Fruit fly (Drosophila melanogaster) whole organism, embryonic: ENCODE data around the gene hiro.
A peak's percentile ranks its signal among the peaks of the same experiment; 100 is the strongest.

ENCODE experiments used
- Bteb2 ChIP-seq: fragments of 200-800 bp; sonication (Bioruptor generic); optimal IDR thresholded peaks from 2 replicates; lab custom pipeline; 2016; ENCODE audit warnings: missing biosample characterization, missing genetic modification characterization
- CG10147 ChIP-seq: fragments of 200-800 bp; sonication (Bioruptor generic); optimal IDR thresholded peaks from 2 replicates; lab custom pipeline; 2019; ENCODE audit warnings: missing biosample characterization, mild to moderate bottlenecking, missing genetic modification characterization, moderate library complexity
- CG10209 ChIP-seq: fragments of 200-800 bp; sonication (Bioruptor generic); optimal IDR thresholded peaks from 3 replicates; lab custom pipeline; 2017; ENCODE audit warnings: missing biosample characterization, mild to moderate bottlenecking, missing genetic modification characterization, missing genetic modification reagents
- CG10267 ChIP-seq: fragments of 200-800 bp; sonication (Bioruptor generic); optimal IDR thresholded peaks from 2 replicates; lab custom pipeline; 2018; ENCODE audit warnings: missing biosample characterization, mild to moderate bottlenecking, missing genetic modification characterization, moderate library complexity
- CG10543 ChIP-seq: fragments of 200-800 bp; sonication (Bioruptor generic); optimal IDR thresholded peaks from 3 replicates; lab custom pipeline; 2017; ENCODE audit warnings: missing biosample characterization, mild to moderate bottlenecking, missing genetic modification characterization, moderate library complexity
- CG11247 ChIP-seq: fragments of 200-800 bp; sonication (Bioruptor generic); IDR thresholded peaks from 2 replicates; pipeline ENCODE4 v1.3.6; 2022; ENCODE audit warnings: missing biosample characterization, missing genetic modification characterization
- CG12299 ChIP-seq: fragments of 200-800 bp; sonication (Bioruptor generic); optimal IDR thresholded peaks from 2 replicates; lab custom pipeline; 2018; ENCODE audit warnings: missing biosample characterization, mild to moderate bottlenecking, missing genetic modification characterization
- CG14050 ChIP-seq: fragments of 200-800 bp; sonication (Bioruptor generic); IDR thresholded peaks from 3 replicates; pipeline ENCODE4 v1.3.6; 2022; ENCODE audit warnings: missing biosample characterization, missing genetic modification characterization
- CG16779 ChIP-seq: fragments of 200-800 bp; sonication (Bioruptor generic); IDR thresholded peaks from 2 replicates; pipeline ENCODE4 v1.3.6; 2022; ENCODE audit warnings: missing biosample characterization, missing genetic modification characterization
- CG16813 ChIP-seq: fragments of 200-800 bp; sonication (Bioruptor generic); IDR thresholded peaks from 3 replicates; pipeline ENCODE4 v1.3.6; 2022; ENCODE audit warnings: missing biosample characterization, missing genetic modification characterization; ENCODE audit not compliant: partially characterized antibody
- CG18011 ChIP-seq: fragments of 200-800 bp; sonication (Bioruptor generic); optimal IDR thresholded peaks from 2 replicates; lab custom pipeline; 2017; ENCODE audit warnings: missing biosample characterization, missing genetic modification characterization, mild to moderate bottlenecking, moderate library complexity, missing genotype
- CG18619 ChIP-seq: fragments of 200-800 bp; sonication (Bioruptor generic); optimal IDR thresholded peaks from 3 replicates; lab custom pipeline; 2017; ENCODE audit warnings: missing biosample characterization, mild to moderate bottlenecking, missing genetic modification characterization
- CG2116 ChIP-seq: fragments of 200-800 bp; sonication (Bioruptor generic); optimal IDR thresholded peaks from 3 replicates; lab custom pipeline; 2018; ENCODE audit warnings: missing biosample characterization, mild to moderate bottlenecking, missing genetic modification characterization
- CG2202 ChIP-seq: fragments of 200-800 bp; sonication (Bioruptor generic); optimal IDR thresholded peaks from 2 replicates; lab custom pipeline; 2018; ENCODE audit warnings: missing biosample characterization, mild to moderate bottlenecking, missing genetic modification characterization
- CG2875 ChIP-seq: fragments of 200-800 bp; sonication (Bioruptor generic); optimal IDR thresholded peaks from 2 replicates; lab custom pipeline; 2017; ENCODE audit warnings: missing biosample characterization, mild to moderate bottlenecking, missing genetic modification characterization, missing genetic modification reagents
- CG33557 ChIP-seq: fragments of 200-800 bp; sonication (Bioruptor generic); optimal IDR thresholded peaks from 2 replicates; lab custom pipeline; 2019; ENCODE audit warnings: missing biosample characterization, mild to moderate bottlenecking, missing genetic modification characterization, moderate library complexity
- CG3847 ChIP-seq: fragments of 200-800 bp; sonication (Bioruptor generic); IDR thresholded peaks from 2 replicates; pipeline ENCODE4 v1.3.6; 2022; ENCODE audit warnings: missing biosample characterization, missing genetic modification characterization
- CG7271 ChIP-seq: fragments of 200-800 bp; sonication (Bioruptor generic); optimal IDR thresholded peaks from 2 replicates; lab custom pipeline; 2018; ENCODE audit warnings: missing biosample characterization, mild to moderate bottlenecking, missing genetic modification characterization, moderate library complexity
- CG9817 ChIP-seq: fragments of 200-800 bp; sonication (Bioruptor generic); optimal IDR thresholded peaks from 2 replicates; lab custom pipeline; 2018; ENCODE audit warnings: missing biosample characterization, mild to moderate bottlenecking, missing genetic modification characterization, moderate library complexity
- Dll ChIP-seq: fragments of 200-800 bp; sonication (Bioruptor generic); IDR thresholded peaks from 4 replicates; pipeline ENCODE4 v1.3.6; 2022; ENCODE audit warnings: missing biosample characterization, missing genetic modification characterization; ENCODE audit not compliant: partially characterized antibody
- E2f1 ChIP-seq: fragments of 200-800 bp; sonication (Bioruptor generic); IDR thresholded peaks from 2 replicates; pipeline ENCODE4 v1.3.6; 2022; ENCODE audit warnings: missing biosample characterization, missing genetic modification characterization
- ERR ChIP-seq: fragments of 200-800 bp; sonication (Bioruptor generic); optimal IDR thresholded peaks from 2 replicates; lab custom pipeline; 2016; ENCODE audit warnings: missing biosample characterization, missing genetic modification characterization
- Gug ChIP-seq: fragments of 200-800 bp; sonication (Bioruptor generic); IDR thresholded peaks from 4 replicates; pipeline ENCODE4 v1.3.6; 2022; ENCODE audit warnings: missing biosample characterization, missing genetic modification characterization
- H2.0 ChIP-seq: fragments of 200-800 bp; sonication (Bioruptor generic); IDR thresholded peaks from 2 replicates; pipeline ENCODE4 v1.3.6; 2022; ENCODE audit warnings: missing biosample characterization, missing genetic modification characterization
- HLH3B ChIP-seq: fragments of 200-800 bp; sonication (Bioruptor generic); IDR thresholded peaks from 2 replicates; pipeline ENCODE4 v1.3.6; 2022; ENCODE audit warnings: missing biosample characterization, missing genetic modification characterization
- Hmr ChIP-seq: fragments of 200-800 bp; sonication (Bioruptor generic); optimal IDR thresholded peaks from 3 replicates; lab custom pipeline; 2017; ENCODE audit warnings: mild to moderate bottlenecking, missing biosample characterization, missing genetic modification reagents, missing genetic modification characterization
- Hr39 ChIP-seq: fragments of >200 bp; optimal IDR thresholded peaks from 2 replicates; lab custom pipeline; 2017
- MESR4 ChIP-seq: fragments of 200-800 bp; sonication (Bioruptor generic); optimal IDR thresholded peaks from 2 replicates; lab custom pipeline; 2018; ENCODE audit warnings: missing biosample characterization, mild to moderate bottlenecking, missing genetic modification characterization, moderate library complexity
- Sry-β ChIP-seq: fragments of 200-800 bp; sonication (Bioruptor generic); optimal IDR thresholded peaks from 2 replicates; lab custom pipeline; 2018; ENCODE audit warnings: missing biosample characterization, mild to moderate bottlenecking, missing genetic modification characterization, moderate library complexity
- Tbp ChIP-seq: fragments of >200 bp; optimal IDR thresholded peaks from 2 replicates; lab custom pipeline; 2018; ENCODE audit warnings: missing biosample characterization, missing genetic modification characterization
- Vsx1 ChIP-seq: fragments of 200-800 bp; sonication (Bioruptor generic); optimal IDR thresholded peaks from 2 replicates; lab custom pipeline; 2017; ENCODE audit warnings: missing biosample characterization, mild to moderate bottlenecking, missing genetic modification characterization, missing genetic modification reagents
- YL-1 ChIP-seq: fragments of 200-800 bp; sonication (Bioruptor generic); optimal IDR thresholded peaks from 3 replicates; lab custom pipeline; 2017; ENCODE audit warnings: missing biosample characterization, mild to moderate bottlenecking, missing genetic modification characterization
- crc ChIP-seq: fragments of 200-800 bp; sonication (Bioruptor generic); optimal IDR thresholded peaks from 2 replicates; lab custom pipeline; 2016; ENCODE audit warnings: missing biosample characterization, missing genetic modification characterization
- dan ChIP-seq: fragments of 200-800 bp; sonication (Bioruptor generic); IDR thresholded peaks from 2 replicates; pipeline ENCODE4 v1.3.6; 2022; ENCODE audit warnings: missing biosample characterization, missing genetic modification characterization
- dimm ChIP-seq: fragments of 200-800 bp; sonication (Bioruptor generic); IDR thresholded peaks from 2 replicates; pipeline ENCODE4 v1.3.6; 2022; ENCODE audit warnings: missing biosample characterization, missing genetic modification characterization
- hb ChIP-seq: fragments of 200-800 bp; sonication (Bioruptor generic); IDR thresholded peaks from 3 replicates; pipeline ENCODE4 v1.3.6; 2022; ENCODE audit warnings: missing biosample characterization, missing genetic modification characterization; ENCODE audit not compliant: partially characterized antibody
- her ChIP-seq: fragments of 200-800 bp; sonication (Bioruptor generic); optimal IDR thresholded peaks from 2 replicates; lab custom pipeline; 2016; ENCODE audit warnings: missing biosample characterization, missing genetic modification characterization
- kah ChIP-seq: fragments of 200-800 bp; sonication (Bioruptor generic); optimal IDR thresholded peaks from 2 replicates; lab custom pipeline; 2018; ENCODE audit warnings: missing biosample characterization, mild to moderate bottlenecking, missing genetic modification characterization
- peb ChIP-seq: fragments of 200-800 bp; sonication (Bioruptor generic); IDR thresholded peaks from 2 replicates; pipeline ENCODE4 v1.3.6; 2022; ENCODE audit warnings: missing biosample characterization, missing genetic modification characterization
- pfk ChIP-seq: fragments of 200-800 bp; sonication (Bioruptor generic); optimal IDR thresholded peaks from 2 replicates; lab custom pipeline; 2018; ENCODE audit warnings: missing biosample characterization, mild to moderate bottlenecking, missing genetic modification characterization, moderate library complexity
- pum ChIP-seq: fragments of 200-800 bp; sonication (Bioruptor generic); optimal IDR thresholded peaks from 2 replicates; lab custom pipeline; 2016; ENCODE audit warnings: missing biosample characterization, missing genetic modification characterization
- shn ChIP-seq: fragments of 200-800 bp; sonication (Bioruptor generic); optimal IDR thresholded peaks from 3 replicates; lab custom pipeline; 2016; ENCODE audit warnings: missing biosample characterization, missing genetic modification characterization
- sob ChIP-seq: fragments of 200-800 bp; sonication (Bioruptor generic); IDR thresholded peaks from 2 replicates; pipeline ENCODE4 v1.3.6; 2022; ENCODE audit warnings: missing biosample characterization, missing genetic modification characterization
- tll ChIP-seq, 2 experiments: fragments of 200-800 bp in 1 of 2; fragments of >200 bp in 1 of 2; sonication (Bioruptor generic) in 1 of 2; optimal IDR thresholded peaks; 2 replicates each; lab custom pipeline; 2017 to 2019; ENCODE audit warnings: missing biosample characterization in 2 of 2, missing genetic modification characterization in 2 of 2, mild to moderate bottlenecking in 1 of 2, moderate library complexity in 1 of 2
- toy ChIP-seq: fragments of 200-800 bp; sonication (Bioruptor generic); IDR thresholded peaks from 2 replicates; pipeline ENCODE4 v1.3.6; 2022; ENCODE audit warnings: missing biosample characterization, missing genetic modification characterization
- tup ChIP-seq: fragments of 200-800 bp; sonication (Bioruptor generic); optimal IDR thresholded peaks from 2 replicates; lab custom pipeline; 2016; ENCODE audit warnings: missing biosample characterization, mild to moderate bottlenecking, missing genetic modification characterization, moderate library complexity
- unc-4 ChIP-seq: fragments of 200-800 bp; sonication (Bioruptor generic); IDR thresholded peaks from 2 replicates; pipeline ENCODE4 v1.3.6; 2022; ENCODE audit warnings: missing biosample characterization, missing genetic modification characterization; ENCODE audit not compliant: partially characterized antibody
- unpg ChIP-seq: fragments of 200-800 bp; sonication (Bioruptor generic); optimal IDR thresholded peaks from 3 replicates; lab custom pipeline; 2018; ENCODE audit warnings: missing biosample characterization, mild to moderate bottlenecking, missing genetic modification characterization, moderate library complexity
- vnd ChIP-seq: fragments of 200-800 bp; sonication (Bioruptor generic); IDR thresholded peaks from 3 replicates; pipeline ENCODE4 v1.3.6; 2022; ENCODE audit warnings: missing biosample characterization, missing genetic modification characterization; ENCODE audit not compliant: partially characterized antibody

hiro gene

dm6 chr3L:700160-700917 is 12.6 kb upstream of the hiro start (continued):
- no peak for TF ChIP-seq E2f1 (GFP tag; lab: Robert Waterston, UW)
- no peak for TF ChIP-seq CG7271 (tag; lab: Kevin White, UChicago)
- TF ChIP-seq Gug, result no peak
- TF ChIP-seq dan (GFP tag; lab: Robert Waterston, UW), result no peak
- no peak for TF ChIP-seq tup (GFP tag; lab: Kevin White, UChicago)
- TF ChIP-seq vnd, result no peak
- peak; percentile 46; the same call in 1 of the 2 replicates for TF ChIP-seq sob (GFP tag; lab: Robert Waterston, UW)
- no peak; the same call in 1 of the 2 replicates for TF ChIP-seq CG11247 (GFP tag; lab: Robert Waterston, UW)
- TF ChIP-seq Dll (GFP tag; lab: Robert Waterston, UW), result no peak
- no peak for TF ChIP-seq shn (GFP tag; lab: Kevin White, UChicago)
- TF ChIP-seq toy, result no peak
- TF ChIP-seq CG10209 (GFP tag; lab: Kevin White, UChicago), result no peak
- no peak for TF ChIP-seq CG16779 (GFP tag; lab: Robert Waterston, UW)
- peak; percentile 4 for TF ChIP-seq CG18619 (GFP tag; lab: Kevin White, UChicago)
- TF ChIP-seq CG9817, result peak; percentile 36
- TF ChIP-seq unpg (GFP tag; lab: Kevin White, UChicago), result peak; percentile 86
- TF ChIP-seq CG12299 (tag; lab: Kevin White, UChicago), result peak; percentile 72
- peak; percentile 35 for TF ChIP-seq CG2202 (tag; lab: Kevin White, UChicago)
- TF ChIP-seq ERR (GFP tag; lab: Kevin White, UChicago), result peak; percentile 17
- TF ChIP-seq CG2875 (GFP tag; lab: Kevin White, UChicago), result peak; percentile 42
- peak; percentile 44; the same call in 1 of the 3 replicates for TF ChIP-seq CG14050
- no peak for TF ChIP-seq Tbp (GFP tag; lab: Kevin White, UChicago)
- peak; percentile 46 for TF ChIP-seq kah (GFP tag; lab: Kevin White, UChicago)
- peak; percentile 14 for TF ChIP-seq CG2116 (GFP tag; lab: Kevin White, UChicago)
- no peak for TF ChIP-seq hb (GFP tag; lab: Robert Waterston, UW)
- no peak for TF ChIP-seq CG10543 (GFP tag; lab: Kevin White, UChicago)
- TF ChIP-seq dimm (GFP tag; lab: Robert Waterston, UW), result no peak
- TF ChIP-seq CG16813 (GFP tag; lab: Robert Waterston, UW), result no peak
- TF ChIP-seq Sry-β (GFP tag; lab: Kevin White, UChicago), result no peak
- peak; percentile 75 for TF ChIP-seq CG18011
- no peak for TF ChIP-seq pum (GFP tag; lab: Kevin White, UChicago)
- TF ChIP-seq CG10267 (tag; lab: Kevin White, UChicago), result peak; percentile 44
- peak; percentile 33 for TF ChIP-seq crc
- TF ChIP-seq MESR4, result no peak
- peak; percentile 14; the same call in 1 of the 2 replicates for TF ChIP-seq H2.0 (GFP tag; lab: Robert Waterston, UW)
- no peak for TF ChIP-seq unc-4 (GFP tag; lab: Robert Waterston, UW)
- TF ChIP-seq YL-1, result peak; percentile 19
- peak; percentile 55 for TF ChIP-seq Vsx1 (GFP tag; lab: Kevin White, UChicago)
- TF ChIP-seq Hmr (GFP tag; lab: Kevin White, UChicago), result peak; percentile 70
- TF ChIP-seq Bteb2 (GFP tag; lab: Kevin White, UChicago), result peak; percentile 1
- TF ChIP-seq her (GFP tag; lab: Kevin White, UChicago), result peak; percentile 57
- TF ChIP-seq HLH3B (GFP tag; lab: Robert Waterston, UW), result peak; percentile 56; the same call in 1 of the 2 replicates
- peak; percentile 83 for TF ChIP-seq CG10147 (GFP tag; lab: Kevin White, UChicago)
- TF ChIP-seq peb (GFP tag; lab: Robert Waterston, UW), result no peak
- TF ChIP-seq tll (GFP tag; optimal IDR thresholded peaks at IDR 0.05; lab: Kevin White, UChicago), result no peak
- no peak for TF ChIP-seq Hr39 (lab: Kevin White, UChicago)
- TF ChIP-seq CG33557 (GFP tag; lab: Kevin White, UChicago), result no peak
- no peak for TF ChIP-seq pfk (GFP tag; lab: Kevin White, UChicago)
- TF ChIP-seq CG3847 (GFP tag; lab: Robert Waterston, UW), result 0 out of 2 replicates have a peak, but pooled peaks have one; percentile 13
